In the genomic region with DNA sequence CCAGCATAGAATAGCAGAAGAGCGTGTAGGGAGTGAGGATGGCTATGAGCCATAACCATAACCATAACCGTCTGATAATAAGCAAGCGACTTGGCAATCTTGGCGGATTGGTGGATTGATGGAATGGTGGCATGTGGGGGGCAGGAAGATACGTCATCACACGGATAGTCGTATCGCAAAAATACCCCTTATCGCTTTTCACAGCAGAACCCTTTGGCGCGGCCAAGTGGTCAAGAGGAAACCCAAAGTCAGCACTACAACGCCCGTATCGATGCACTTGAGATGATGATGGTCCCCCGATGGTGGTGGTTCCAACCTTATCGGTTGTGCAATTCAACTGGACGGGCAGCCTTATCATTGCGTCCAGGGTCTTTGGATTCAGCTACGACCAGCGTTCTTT, we compare ENCODE assay signal across 5 fruit fly cellular contexts.
TF ChIP-seq lines count a peak whose summit lies in the region.

No protein-coding gene starts in this region.

- no peak for TF ChIP-seq CTCF in whole organism, embryonic (GFP tag; optimal IDR thresholded peaks at IDR 0.05; lab: Kevin White, UChicago)

TF ChIP-seq in whole organism, adult, 20 proteins besides CTCF, POLR2A, EP300 and RAD21:
- TF ChIP-seq kay (GFP tag; lab: Kevin White, UChicago; ENCODE audit: borderline replicate concordance) = no peak
- TF ChIP-seq cic (GFP tag; optimal IDR thresholded peaks at IDR 0.05; lab: Kevin White, UChicago) = peak; percentile 77

TF ChIP-seq in whole organism, embryonic, 481 proteins besides CTCF, POLR2A, EP300 and RAD21 (continues in another document):
- TF ChIP-seq al (GFP tag; IDR thresholded peaks at IDR 0.05; lab: Robert Waterston, UW) (no peak), CG11723 (GFP tag; optimal IDR thresholded peaks at IDR 0.05; lab: Kevin White, UChicago) (no peak), Ada2b (GFP tag; IDR thresholded peaks at IDR 0.05; lab: Robert Waterston, UW) (no peak), corto (GFP tag; optimal IDR thresholded peaks at IDR 0.05; lab: Kevin White, UChicago) (no peak), fd96Cb (tag; optimal IDR thresholded peaks at IDR 0.05; lab: Kevin White, UChicago) (no peak), unc-4 (GFP tag; IDR thresholded peaks at IDR 0.05; lab: Robert Waterston, UW; ENCODE audit: partially characterized antibody) (no peak), ken (GFP tag; IDR thresholded peaks at IDR 0.05; lab: Robert Waterston, UW) (no peak), CG4404 (GFP tag; IDR thresholded peaks at IDR 0.05; lab: Robert Waterston, UW) (no peak), cwo (GFP tag; optimal IDR thresholded peaks at IDR 0.05; lab: Kevin White, UChicago) (peak; percentile 40), CG1603 (tag; optimal IDR thresholded peaks at IDR 0.05; lab: Kevin White, UChicago) (no peak), Fer1 (GFP tag; optimal IDR thresholded peaks at IDR 0.05; lab: Kevin White, UChicago) (no peak), sug (tag; optimal IDR thresholded peaks at IDR 0.05; lab: Kevin White, UChicago) (peak; percentile 93), Nf-YB (GFP tag; optimal IDR thresholded peaks at IDR 0.05; lab: Kevin White, UChicago) (no peak), gro (GFP tag; optimal IDR thresholded peaks at IDR 0.05; lab: Kevin White, UChicago) (no peak), CG15514 (GFP tag; optimal IDR thresholded peaks at IDR 0.05; lab: Kevin White, UChicago) (no peak), CG34376 (GFP tag; optimal IDR thresholded peaks at IDR 0.05; lab: Kevin White, UChicago) (peak; percentile 48), Hey (tag; optimal IDR thresholded peaks at IDR 0.05; lab: Kevin White, UChicago) (peak; percentile 73), pb (GFP tag; optimal IDR thresholded peaks at IDR 0.05; lab: Kevin White, UChicago) (no peak), CG17328 (GFP tag; IDR thresholded peaks at IDR 0.05; lab: Robert Waterston, UW) (no peak), mld (GFP tag; IDR thresholded peaks at IDR 0.05; lab: Robert Waterston, UW; ENCODE audit: partially characterized antibody) (no peak), Myb (GFP tag; optimal IDR thresholded peaks at IDR 0.05; lab: Kevin White, UChicago) (no peak), Ravus (GFP tag; IDR thresholded peaks at IDR 0.05; lab: Robert Waterston, UW) (no peak)

TF ChIP-seq in whole organism, prepupa, 60 proteins besides CTCF, POLR2A, EP300 and RAD21:
- TF ChIP-seq CG11902 (GFP tag; optimal IDR thresholded peaks at IDR 0.05; lab: Kevin White, UChicago) (no peak), Eip93F (GFP tag; optimal IDR thresholded peaks at IDR 0.05; lab: Kevin White, UChicago) (no peak), dac (GFP tag; optimal IDR thresholded peaks at IDR 0.05; lab: Kevin White, UChicago) (no peak), vri (GFP tag; optimal IDR thresholded peaks at IDR 0.05; lab: Kevin White, UChicago) (peak; percentile 90), Sox15 (GFP tag; optimal IDR thresholded peaks at IDR 0.05; lab: Kevin White, UChicago) (no peak), svp (GFP tag; lab: Kevin White, UChicago) (peak; percentile 69), salr (GFP tag; optimal IDR thresholded peaks at IDR 0.05; lab: Kevin White, UChicago) (no peak), lz (GFP tag; optimal IDR thresholded peaks at IDR 0.05; lab: Kevin White, UChicago) (no peak), Eip78C (GFP tag; lab: Kevin White, UChicago) (peak; percentile 45), Blimp-1 (GFP tag; optimal IDR thresholded peaks at IDR 0.05; lab: Kevin White, UChicago) (no peak), CG7368 (GFP tag; optimal IDR thresholded peaks at IDR 0.05; lab: Kevin White, UChicago) (no peak)

TF ChIP-seq in whole organism, pupa, 21 proteins besides CTCF, POLR2A, EP300 and RAD21:
- TF ChIP-seq EcR (GFP tag; optimal IDR thresholded peaks at IDR 0.05; lab: Kevin White, UChicago) = peak; percentile 35
- TF ChIP-seq rn (GFP tag; IDR thresholded peaks at IDR 0.05; lab: Robert Waterston, UW) = no peak
- no peak for TF ChIP-seq CG34367 (tag; optimal IDR thresholded peaks at IDR 0.05; lab: Kevin White, UChicago)
- no peak for TF ChIP-seq CG4496 (GFP tag; IDR thresholded peaks at IDR 0.05; lab: Robert Waterston, UW)
- no peak for TF ChIP-seq CG8159 (tag; optimal IDR thresholded peaks at IDR 0.05; lab: Kevin White, UChicago)
TF ChIP-seq in whole organism, pupa: peak in this region for 1.

TF ChIP-seq in whole organism, wandering third instar larva, 38 proteins besides CTCF, POLR2A, EP300 and RAD21:
- TF ChIP-seq Abd-B (GFP tag; optimal IDR thresholded peaks at IDR 0.05; lab: Kevin White, UChicago) (no peak), Rel (GFP tag; optimal IDR thresholded peaks at IDR 0.05; lab: Kevin White, UChicago) (no peak), Rel (tag; optimal IDR thresholded peaks at IDR 0.05; lab: Kevin White, UChicago) (peak; percentile 58), Vsx2 (GFP tag; optimal IDR thresholded peaks at IDR 0.05; lab: Kevin White, UChicago; ENCODE audit: partially characterized antibody) (no peak), usp (GFP tag; optimal IDR thresholded peaks at IDR 0.05; lab: Kevin White, UChicago) (no peak), GATAd (GFP tag; optimal IDR thresholded peaks at IDR 0.05; lab: Kevin White, UChicago) (no peak)
